Worm (Caenorhabditis elegans) whole organism, late embryonic: ENCODE measurements around the gene mma-1.

Experiments used
- F13H6.1 ChIP-seq: sonication (generic microtip); optimal IDR thresholded peaks from 2 replicates; lab custom pipeline; 2016; ENCODE audit warnings: missing genetic modification characterization, missing compliant biosample characterization
- ama-1 ChIP-seq: fragments of 150-350 bp; optimal IDR thresholded peaks from 2 replicates; lab custom pipeline; 2014
- pag-3 ChIP-seq: sonication (generic microtip); optimal IDR thresholded peaks from 2 replicates; lab custom pipeline; 2016; ENCODE audit warnings: missing compliant biosample characterization, missing genetic modification characterization, borderline replicate concordance
- pros-1 ChIP-seq: fragments of 150-350 bp; optimal IDR thresholded peaks from 2 replicates; lab custom pipeline; 2014; ENCODE audit warnings: missing biosample characterization, missing genetic modification reagents, missing genetic modification characterization

DNA sequence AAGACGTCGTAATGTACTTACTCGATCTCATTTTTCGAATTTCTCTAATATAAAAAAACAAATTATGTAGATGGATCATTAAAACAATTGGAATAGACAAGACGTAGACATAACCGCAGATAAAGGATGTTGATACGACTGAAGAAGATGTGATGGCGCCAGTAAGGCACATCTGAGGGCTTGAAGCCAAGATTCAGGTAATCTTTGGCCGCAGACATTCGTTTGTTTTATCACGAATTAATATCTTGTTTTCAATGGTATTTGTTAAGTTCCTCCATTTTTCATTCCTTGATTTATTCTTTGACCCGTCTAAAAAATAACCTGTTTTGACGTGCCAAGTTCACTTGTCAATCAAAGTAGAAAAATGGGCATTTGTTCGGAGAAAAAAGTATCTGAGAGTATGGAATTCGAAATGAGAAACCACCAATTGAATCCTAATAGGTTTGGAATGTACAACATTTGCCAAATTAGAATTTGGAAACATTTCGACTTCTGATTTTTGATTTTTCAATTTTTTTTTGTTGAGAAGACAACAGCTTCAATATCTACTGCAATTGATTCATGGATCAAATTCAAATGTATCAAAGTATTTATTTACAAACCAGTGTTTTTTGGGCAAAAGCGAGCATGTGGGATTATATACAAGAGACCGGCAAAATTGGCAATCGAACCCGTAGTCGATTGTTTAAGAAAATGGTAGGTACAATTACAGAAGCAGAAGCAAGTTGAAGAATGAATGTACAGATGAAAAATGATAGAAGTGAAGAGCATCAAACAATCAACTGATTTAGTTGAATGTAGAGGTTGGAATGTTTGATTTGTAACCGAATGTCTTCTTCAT lies 44.2 kb downstream of the mma-1 start:
- TF ChIP-seq pros-1 (no peak), ama-1 (no peak), F13H6.1 (tag; lab: Kevin White, UChicago) (no peak), pag-3 (tag; lab: Kevin White, UChicago) (no peak)
